Worm (Caenorhabditis elegans) whole organism, young adult: ENCODE measurements around the gene T13C2.7.

Source experiments
- C06A6.2 ChIP-seq: fragments of 200-800 bp; sonication (Bioruptor generic); conservative IDR thresholded peaks from 2 replicates; pipeline ENCODE4 v1.3.6; 2022; ENCODE audit warnings: missing genetic modification characterization, missing compliant biosample characterization
- F49E8.2 ChIP-seq: sonication (generic microtip); optimal IDR thresholded peaks from 3 replicates; lab custom pipeline; 2017; ENCODE audit warnings: missing genetic modification characterization, mild to moderate bottlenecking, missing compliant biosample characterization, antibody characterized with exemption, moderate library complexity; ENCODE audit not compliant: insufficient read depth
- F52B5.7 ChIP-seq: sonication (generic microtip); optimal IDR thresholded peaks from 2 replicates; lab custom pipeline; 2016; ENCODE audit warnings: mild to moderate bottlenecking, missing genetic modification characterization, missing compliant biosample characterization
- Y56A3A.18 ChIP-seq: fragments of 200-800 bp; sonication (Bioruptor generic); IDR thresholded peaks from 2 replicates; pipeline ENCODE4 v1.3.6; 2022; ENCODE audit warnings: missing genetic modification reagents, missing genetic modification characterization, missing compliant biosample characterization
- Y79H2A.3 ChIP-seq: fragments of 200-800 bp; sonication (Bioruptor generic); conservative IDR thresholded peaks from 2 replicates; pipeline ENCODE4 v1.3.6; 2022; ENCODE audit warnings: missing genetic modification reagents, missing genetic modification characterization, missing compliant biosample characterization
- akir-1 ChIP-seq: fragments of 200-800 bp; sonication (Bioruptor generic); optimal IDR thresholded peaks from 2 replicates; lab custom pipeline; 2018; ENCODE audit warnings: mild to moderate bottlenecking, missing genetic modification characterization, moderate library complexity, missing compliant biosample characterization
- atf-7 ChIP-seq: sonication (generic microtip); optimal IDR thresholded peaks from 2 replicates; lab custom pipeline; 2017; ENCODE audit warnings: mild to moderate bottlenecking, missing genetic modification characterization, missing compliant biosample characterization
- athp-1 ChIP-seq: sonication (generic microtip); optimal IDR thresholded peaks from 2 replicates; lab custom pipeline; 2017; ENCODE audit warnings: mild to moderate bottlenecking, missing genetic modification characterization, missing compliant biosample characterization
- attf-6 ChIP-seq: fragments of 200-800 bp; sonication (Bioruptor generic); IDR thresholded peaks from 2 replicates; pipeline ENCODE4 v1.3.6; 2022; ENCODE audit warnings: missing genetic modification reagents, missing genetic modification characterization, missing compliant biosample characterization
- bed-1 ChIP-seq: fragments of 200-800 bp; sonication (Bioruptor generic); IDR thresholded peaks from 2 replicates; pipeline ENCODE4 v1.3.6; 2022; ENCODE audit warnings: missing genetic modification reagents, missing genetic modification characterization, missing compliant biosample characterization
- cebp-1 ChIP-seq, 2 experiments: fragments of 200-800 bp in 1 of 2; sonication (Bioruptor generic) in 1 of 2; sonication (generic microtip) in 1 of 2; IDR thresholded peaks in 1 of 2; optimal IDR thresholded peaks in 1 of 2; 2 replicates each; pipeline versions ENCODE4 v1.3.6 to Lab custom; 2017 to 2022; ENCODE audit warnings: missing compliant biosample characterization in 2 of 2, missing genetic modification characterization in 2 of 2, mild to moderate bottlenecking in 1 of 2, missing genetic modification reagents in 1 of 2, moderate library complexity in 1 of 2
- ceh-100 ChIP-seq: fragments of 200-800 bp; sonication (Bioruptor generic); IDR thresholded peaks from 2 replicates; pipeline ENCODE4 v1.3.6; 2022; ENCODE audit warnings: missing genetic modification reagents, missing genetic modification characterization, missing compliant biosample characterization
- ceh-91 ChIP-seq: fragments of 200-800 bp; sonication (Bioruptor generic); IDR thresholded peaks from 2 replicates; pipeline ENCODE4 v1.3.6; 2022; ENCODE audit warnings: missing genetic modification reagents, missing genetic modification characterization, missing compliant biosample characterization
- chd-7 ChIP-seq: sonication (generic microtip); optimal IDR thresholded peaks from 2 replicates; lab custom pipeline; 2016; ENCODE audit warnings: mild to moderate bottlenecking, missing genetic modification characterization, moderate library complexity, missing compliant biosample characterization
- die-1 ChIP-seq: sonication (generic microtip); optimal IDR thresholded peaks from 2 replicates; lab custom pipeline; 2016; ENCODE audit warnings: missing genotype, mild to moderate bottlenecking, missing genetic modification characterization, missing compliant biosample characterization
- dpff-1 ChIP-seq: sonication (generic microtip); optimal IDR thresholded peaks from 2 replicates; lab custom pipeline; 2017; ENCODE audit warnings: mild to moderate bottlenecking, missing genetic modification characterization, missing compliant biosample characterization
- dpl-1 ChIP-seq: fragments of 150-350 bp; optimal IDR thresholded peaks from 2 replicates; lab custom pipeline; 2014; ENCODE audit warnings: missing biosample characterization, missing genetic modification reagents, missing genetic modification characterization
- ets-4 ChIP-seq: fragments of 200-800 bp; sonication (Bioruptor generic); optimal IDR thresholded peaks from 2 replicates; lab custom pipeline; 2018; ENCODE audit warnings: mild to moderate bottlenecking, missing genetic modification characterization, missing compliant biosample characterization
- gei-17 ChIP-seq: fragments of 200-800 bp; sonication (Bioruptor generic); optimal IDR thresholded peaks from 2 replicates; lab custom pipeline; 2018; ENCODE audit warnings: mild to moderate bottlenecking, missing genetic modification characterization, missing compliant biosample characterization
- hlh-12 ChIP-seq: sonication (generic microtip); optimal IDR thresholded peaks from 2 replicates; lab custom pipeline; 2016; ENCODE audit warnings: missing genetic modification characterization, missing compliant biosample characterization
- hmg-20 ChIP-seq: fragments of 200-800 bp; sonication (Bioruptor generic); IDR thresholded peaks from 2 replicates; pipeline ENCODE4 v1.3.6; 2022; ENCODE audit warnings: missing genetic modification reagents, missing genetic modification characterization, missing compliant biosample characterization
- let-607 ChIP-seq, 2 experiments: fragments of 200-800 bp in 1 of 2; sonication (Bioruptor generic) in 1 of 2; sonication (generic microtip) in 1 of 2; optimal IDR thresholded peaks; 2 replicates each; lab custom pipeline; 2016 to 2018; ENCODE audit warnings: mild to moderate bottlenecking in 2 of 2, missing compliant biosample characterization in 2 of 2, missing genetic modification characterization in 2 of 2, moderate library complexity in 2 of 2, missing genotype in 1 of 2
- lin-26 ChIP-seq: fragments of 200-800 bp; sonication (Bioruptor generic); IDR thresholded peaks from 2 replicates; pipeline ENCODE4 v1.3.6; 2022; ENCODE audit warnings: missing genetic modification reagents, missing genetic modification characterization, missing compliant biosample characterization
- lin-40 ChIP-seq: sonication (generic microtip); optimal IDR thresholded peaks from 2 replicates; lab custom pipeline; 2016; ENCODE audit warnings: missing genetic modification characterization, mild to moderate bottlenecking, missing compliant biosample characterization, missing genotype, missing genetic modification reagents
- lsl-1 ChIP-seq: fragments of 200-800 bp; sonication (Bioruptor generic); optimal IDR thresholded peaks from 2 replicates; lab custom pipeline; 2018; ENCODE audit warnings: mild to moderate bottlenecking, missing genetic modification characterization, moderate library complexity, missing compliant biosample characterization
- madf-8 ChIP-seq: fragments of 200-800 bp; sonication (Bioruptor generic); conservative IDR thresholded peaks from 2 replicates; pipeline ENCODE4 v1.3.6; 2022; ENCODE audit warnings: missing genetic modification reagents, missing genetic modification characterization, missing compliant biosample characterization
- mxl-1 ChIP-seq: sonication (generic microtip); optimal IDR thresholded peaks from 2 replicates; lab custom pipeline; 2016; ENCODE audit warnings: missing genetic modification characterization, missing compliant biosample characterization
- nhr-179 ChIP-seq: sonication (generic microtip); optimal IDR thresholded peaks from 2 replicates; lab custom pipeline; 2016; ENCODE audit warnings: mild to moderate bottlenecking, missing genetic modification characterization, missing compliant biosample characterization
- nhr-80 ChIP-seq: sonication (generic microtip); optimal IDR thresholded peaks from 2 replicates; lab custom pipeline; 2016; ENCODE audit warnings: missing genetic modification characterization, missing compliant biosample characterization
- nhr-90 ChIP-seq: sonication (generic microtip); optimal IDR thresholded peaks from 2 replicates; lab custom pipeline; 2016; ENCODE audit warnings: missing genotype, mild to moderate bottlenecking, missing genetic modification characterization, missing compliant biosample characterization
- somi-1 ChIP-seq: fragments of 200-800 bp; sonication (Bioruptor generic); optimal IDR thresholded peaks from 2 replicates; lab custom pipeline; 2018; ENCODE audit warnings: mild to moderate bottlenecking, missing genetic modification characterization, missing compliant biosample characterization
- sptf-2 ChIP-seq: fragments of 200-800 bp; sonication (Bioruptor generic); optimal IDR thresholded peaks from 2 replicates; lab custom pipeline; 2018; ENCODE audit warnings: mild to moderate bottlenecking, missing genetic modification characterization, missing compliant biosample characterization
- tbp1 ChIP-seq: fragments of 200-800 bp; sonication (Bioruptor generic); optimal IDR thresholded peaks from 2 replicates; lab custom pipeline; 2018; ENCODE audit warnings: mild to moderate bottlenecking, missing genetic modification characterization, missing compliant biosample characterization
- tbx-9 ChIP-seq: sonication (generic microtip); optimal IDR thresholded peaks from 2 replicates; lab custom pipeline; 2016; ENCODE audit warnings: borderline replicate concordance, missing genetic modification characterization, inconsistent platforms, missing compliant biosample characterization
- tlf-1 ChIP-seq: fragments of 200-800 bp; sonication (Bioruptor generic); optimal IDR thresholded peaks from 2 replicates; lab custom pipeline; 2018; ENCODE audit warnings: mild to moderate bottlenecking, missing genetic modification characterization, missing compliant biosample characterization
- xnd-1 ChIP-seq: sonication (generic microtip); optimal IDR thresholded peaks from 2 replicates; lab custom pipeline; 2016; ENCODE audit warnings: missing genotype, missing genetic modification reagents, missing genetic modification characterization, missing compliant biosample characterization
- zim-3 ChIP-seq: sonication (generic microtip); optimal IDR thresholded peaks from 2 replicates; lab custom pipeline; 2017; ENCODE audit warnings: mild to moderate bottlenecking, missing genetic modification characterization, moderate library complexity, missing compliant biosample characterization
- ztf-22 ChIP-seq: fragments of 200-800 bp; sonication (Bioruptor generic); optimal IDR thresholded peaks from 2 replicates; lab custom pipeline; 2018; ENCODE audit warnings: mild to moderate bottlenecking, missing genetic modification characterization, moderate library complexity, missing compliant biosample characterization
- ztf-3 ChIP-seq: fragments of 200-800 bp; sonication (Bioruptor generic); optimal IDR thresholded peaks from 2 replicates; lab custom pipeline; 2018; ENCODE audit warnings: mild to moderate bottlenecking, missing genetic modification characterization, missing compliant biosample characterization

Gene T13C2.7

ce11 chrII:6816324-6816723 lies 37.1 kb downstream of the T13C2.7 start:
- TF ChIP-seq nhr-179 (tag; lab: Kevin White, UChicago), result no peak
- no peak for TF ChIP-seq akir-1 (GFP tag; lab: Kevin White, UChicago)
- no peak for TF ChIP-seq xnd-1
- no peak for TF ChIP-seq lsl-1 (GFP tag; lab: Kevin White, UChicago)
- no peak for TF ChIP-seq bed-1
- no peak for TF ChIP-seq dpff-1
- no peak for TF ChIP-seq F52B5.7 (tag; lab: Kevin White, UChicago)
- no peak for TF ChIP-seq tlf-1 (GFP tag; lab: Kevin White, UChicago)
- no peak for TF ChIP-seq lin-40 (tag; lab: Kevin White, UChicago)
- no peak for TF ChIP-seq tbp1 (GFP tag; lab: Kevin White, UChicago)
- TF ChIP-seq F49E8.2 (tag; lab: Kevin White, UChicago), result no peak

ce11 chrII:6820278-6820971 lies 41.2 kb downstream of the T13C2.7 start:
- TF ChIP-seq somi-1 (GFP tag; lab: Kevin White, UChicago), result no peak
- no peak for TF ChIP-seq sptf-2
- TF ChIP-seq dpl-1 (GFP tag; lab: Kevin White, UChicago), result no peak
- TF ChIP-seq lin-26 (GFP tag; lab: Robert Waterston, UW), result 0 out of 2 replicates have a peak, but pooled peaks have one; percentile 25
- no peak for TF ChIP-seq ztf-3 (GFP tag; lab: Kevin White, UChicago)
- TF ChIP-seq tlf-1 (GFP tag; lab: Kevin White, UChicago), result no peak
- no peak for TF ChIP-seq Y79H2A.3
- TF ChIP-seq ceh-91, result no peak
- TF ChIP-seq, all 124 proteins: peak for 1

- TF ChIP-seq F52B5.7 (tag; lab: Kevin White, UChicago) (no peak), hmg-20 (GFP tag; lab: Robert Waterston, UW) (no peak), zim-3 (tag; lab: Kevin White, UChicago) (no peak), F49E8.2 (tag; lab: Kevin White, UChicago) (no peak), athp-1 (tag; lab: Kevin White, UChicago) (no peak), tbx-9 (tag; lab: Kevin White, UChicago) (no peak), C06A6.2 (GFP tag; lab: Robert Waterston, UW) (no peak), gei-17 (GFP tag; lab: Kevin White, UChicago) (no peak), mxl-1 (tag; lab: Kevin White, UChicago) (no peak), die-1 (tag; lab: Kevin White, UChicago) (no peak), attf-6 (no peak), xnd-1 (no peak), atf-7 (tag; lab: Kevin White, UChicago) (no peak), hlh-12 (no peak)
These were observed 41.9 kb downstream of the T13C2.7 start for ce11 chrII:6821118-6821517.

ce11 chrII:6821832-6822231 lies 42.6 kb downstream of the T13C2.7 start:
- TF ChIP-seq ceh-100 (GFP tag; lab: Robert Waterston, UW) (no peak), Y56A3A.18 (no peak)

DNA sequence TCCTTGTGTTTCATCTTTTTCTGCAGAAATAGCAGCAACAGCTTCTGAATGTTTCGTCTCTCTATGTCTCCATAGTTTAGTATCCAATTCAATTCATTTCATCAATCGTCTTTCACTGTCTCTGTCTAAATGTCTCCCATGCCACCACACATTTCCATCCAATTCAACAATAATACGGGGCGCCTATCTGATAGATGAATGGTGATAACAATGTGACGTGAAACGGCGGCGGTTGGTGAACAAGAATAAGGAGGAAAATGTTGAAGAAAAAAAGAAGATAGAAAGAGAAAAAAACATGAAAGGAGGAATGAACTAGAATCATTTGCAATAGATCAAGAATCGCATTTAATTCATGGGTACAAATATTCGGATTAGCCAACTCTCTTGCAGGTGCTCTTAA lies 43.1 kb downstream of the T13C2.7 start:
- TF ChIP-seq nhr-80 (tag; lab: Kevin White, UChicago) (peak; percentile 77), ets-4 (GFP tag; lab: Kevin White, UChicago) (peak; percentile 16), chd-7 (peak; percentile 54), let-607 (tag; optimal IDR thresholded peaks at IDR 0.05; lab: Kevin White, UChicago) (peak in 1 of 2 experiments; percentile 5), ztf-22 (GFP tag; lab: Kevin White, UChicago) (peak; percentile 2), nhr-90 (tag; lab: Kevin White, UChicago) (no peak), madf-8 (GFP tag; lab: Robert Waterston, UW) (no peak), lin-40 (tag; lab: Kevin White, UChicago) (peak; percentile 38), cebp-1 (GFP tag; IDR thresholded peaks at IDR 0.05; lab: Robert Waterston, UW) (no peak), cebp-1 (tag; optimal IDR thresholded peaks at IDR 0.05; lab: Kevin White, UChicago) (peak; percentile 45), atf-7 (tag; lab: Kevin White, UChicago) (peak; percentile 28)
